Worm (Caenorhabditis elegans) whole organism, midembryonic: Measurements from ENCODE around the gene F36A4.2.

Experiments used
- flt-1 ChIP-seq: fragments of 200-800 bp; sonication (Bioruptor generic); IDR thresholded peaks from 2 replicates; pipeline ENCODE4 v1.3.6; 2022; ENCODE audit warnings: missing genetic modification characterization, missing compliant biosample characterization
- ref-1 ChIP-seq: fragments of 200-800 bp; sonication (Bioruptor generic); conservative IDR thresholded peaks from 2 replicates; pipeline ENCODE4 v1.3.6; 2022; ENCODE audit warnings: missing genetic modification reagents, missing genetic modification characterization, missing compliant biosample characterization

- TF ChIP-seq flt-1 = no peak
- TF ChIP-seq ref-1 (GFP tag; lab: Robert Waterston, UW) = no peak
Observed at ce11 chrIV:4289267-4289666, 18.2 kb downstream of the F36A4.2 start, which contains the start of gene F15E6.5.
